Worm (Caenorhabditis elegans) whole organism, L2 larva: ENCODE measurements around the gene algn-13.

Source experiments
- C34F6.9 ChIP-seq: fragments of 150-350 bp; optimal IDR thresholded peaks from 2 replicates; lab custom pipeline; 2014; ENCODE audit warnings: missing biosample characterization, missing genetic modification characterization
- ZK546.5 ChIP-seq: sonication (generic microtip); optimal IDR thresholded peaks from 2 replicates; lab custom pipeline; 2017; ENCODE audit warnings: missing biosample characterization, missing genetic modification characterization
- mdl-1 ChIP-seq, 2 experiments: fragments of 150-350 bp in 1 of 2; sonication (generic microtip) in 1 of 2; optimal IDR thresholded peaks; 2 replicates each; lab custom pipeline; 2017; ENCODE audit warnings: missing biosample characterization in 2 of 2, missing genetic modification characterization in 2 of 2
- nhr-12 ChIP-seq: fragments of 150-350 bp; optimal IDR thresholded peaks from 2 replicates; lab custom pipeline; 2014; ENCODE audit warnings: missing biosample characterization, missing genetic modification characterization
- snpc-4 ChIP-seq: fragments of 150-350 bp; optimal IDR thresholded peaks from 2 replicates; lab custom pipeline; 2014; ENCODE audit warnings: missing biosample characterization, missing genetic modification characterization
- unc-62 ChIP-seq: fragments of 150-350 bp; optimal IDR thresholded peaks from 2 replicates; lab custom pipeline; 2014; ENCODE audit warnings: missing biosample characterization, missing genetic modification reagents, missing genetic modification characterization
- zag-1 ChIP-seq: fragments of 150-350 bp; optimal IDR thresholded peaks from 2 replicates; lab custom pipeline; 2014; ENCODE audit warnings: missing biosample characterization, missing genetic modification characterization

DNA sequence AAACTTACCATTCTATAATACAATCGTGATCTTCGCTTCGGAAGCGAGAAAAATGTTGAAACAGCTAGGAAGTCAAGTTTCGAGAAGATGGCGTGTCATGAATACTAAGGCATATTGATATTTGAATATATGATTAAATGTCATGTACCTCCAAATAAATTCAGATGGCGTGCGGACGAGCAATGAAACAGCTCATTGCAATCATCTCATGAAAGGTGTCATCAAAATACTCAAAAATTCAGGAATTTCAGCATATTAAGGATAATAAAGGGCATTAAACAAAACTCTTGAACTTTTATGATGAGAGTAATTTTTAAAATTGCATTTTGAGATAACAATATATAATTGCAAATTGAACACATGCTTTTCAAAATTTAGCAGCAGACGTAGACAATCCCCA is 46.4 kb downstream of the algn-13 start, which contains the start of gene gcy-32:
- TF ChIP-seq ZK546.5 (tag; lab: Kevin White, UChicago) (no peak), C34F6.9 (tag; lab: Kevin White, UChicago) (no peak), unc-62 (GFP tag; lab: Kevin White, UChicago) (no peak), mdl-1 (tag; optimal IDR thresholded peaks at IDR 0.05; lab: Kevin White, UChicago) (no peak), zag-1 (no peak), nhr-12 (tag; lab: Kevin White, UChicago) (no peak), snpc-4 (tag; lab: Kevin White, UChicago) (no peak)
